Fruit fly (Drosophila melanogaster): ENCODE measurements around the gene zye.
A peak's percentile ranks its signal among the peaks of the same experiment; 100 is the strongest.

zye gene

dm6 chr3L:20413304-20413703, at the start of gene zye:
zye (plus strand) TSS chr3L:20413604.
- TF ChIP-seq noc (tag; optimal IDR thresholded peaks at IDR 0.05): no peak

- no peak for TF ChIP-seq noc (tag; optimal IDR thresholded peaks at IDR 0.05)
Observed at dm6 chr3L:20366074-20366473, 47.3 kb upstream of the zye start.

dm6 chr3L:20366674-20367372, 46.6 kb upstream of the zye start, which contains the start of the genes Toll-9 and in:
Toll-9 (minus strand) TSS chr3L:20366724.
in (plus strand) TSS chr3L:20367198.
- no peak for TF ChIP-seq noc (tag; optimal IDR thresholded peaks at IDR 0.05)

dm6 chr3L:20370013-20370412, 43.4 kb upstream of the zye start, which contains the start of gene CG13247:
CG13247 (plus strand) TSS chr3L:20370313.
- TF ChIP-seq noc (tag; optimal IDR thresholded peaks at IDR 0.05): no peak

DNA sequence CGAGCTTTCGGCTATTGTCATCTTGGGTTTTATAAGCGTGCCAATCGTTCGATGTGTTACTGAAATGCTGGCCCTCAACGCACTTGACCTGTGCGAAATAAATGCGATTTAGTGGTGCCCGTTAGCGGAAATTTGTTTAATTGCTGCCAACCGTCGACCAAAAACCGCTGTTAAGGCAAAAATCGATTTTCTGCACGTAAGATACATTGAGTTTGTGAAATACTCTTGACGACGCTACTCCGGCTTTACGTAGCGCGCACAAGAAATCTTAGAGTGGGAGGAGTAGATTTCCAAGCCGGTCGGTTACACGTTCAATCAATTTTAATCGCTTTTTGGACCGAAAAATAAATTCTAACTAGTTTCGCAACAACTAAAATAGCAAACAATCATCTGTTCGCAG, 37.9 kb upstream of the zye start:
- TF ChIP-seq noc (tag; optimal IDR thresholded peaks at IDR 0.05): no peak

DNA sequence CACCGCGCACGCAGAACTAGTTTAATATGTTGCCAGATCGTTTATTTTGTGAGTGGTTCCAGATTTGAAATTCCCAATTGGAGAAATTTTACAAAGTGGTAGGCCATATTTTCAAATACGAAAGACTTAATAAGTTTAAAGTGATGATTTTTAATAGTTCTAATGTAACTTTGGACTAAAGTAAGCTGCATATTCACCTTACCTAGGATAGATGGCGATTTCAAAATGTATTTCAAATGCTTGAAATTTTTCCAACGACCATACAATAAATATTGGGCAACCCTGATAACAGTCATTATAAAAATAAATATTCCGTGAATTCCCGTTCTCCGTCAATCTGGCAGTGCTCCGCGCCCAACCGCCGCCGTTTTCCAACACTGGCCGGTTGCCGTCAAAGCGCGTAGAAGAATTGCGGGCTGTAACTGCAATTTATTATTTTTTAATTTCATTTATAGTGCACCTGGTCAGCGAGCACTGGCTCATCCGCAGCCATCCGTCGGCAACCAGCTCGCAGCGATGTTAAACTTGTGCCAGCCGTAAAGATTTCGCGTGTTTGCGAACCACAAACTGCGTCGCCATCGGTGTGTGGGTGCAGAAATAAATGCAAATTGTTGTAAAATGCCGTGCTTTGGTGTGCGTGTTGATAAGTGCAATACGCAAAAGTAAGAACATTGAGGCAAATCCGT, 37.4 kb upstream of the zye start, which contains the start of the genes Ide and RhoBTB:
TSS of gene Ide (minus strand) at position 19 of the 686 bp plus-strand sequence.
TSS of gene RhoBTB (plus strand) at position 365 of the 686 bp plus-strand sequence.
- peak; percentile 75 for TF ChIP-seq noc (tag; optimal IDR thresholded peaks at IDR 0.05)

DNA sequence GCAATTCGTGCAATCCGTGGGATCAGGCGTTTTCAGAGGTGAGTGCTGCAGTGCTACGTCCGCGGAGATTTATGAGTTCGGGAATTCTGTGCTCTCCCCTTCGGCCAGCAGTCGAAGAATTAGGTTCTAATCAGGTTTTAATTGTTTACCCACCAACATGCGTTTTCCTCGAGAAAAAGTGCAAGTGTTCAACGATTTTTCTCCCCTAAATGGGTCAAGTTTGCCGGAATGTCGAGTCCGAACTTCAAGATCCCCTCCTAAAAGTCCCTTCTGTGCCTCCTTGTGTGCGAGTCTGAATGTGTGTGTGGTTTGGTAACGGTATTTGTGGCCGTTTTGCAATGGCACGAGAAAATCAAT, 36.9 kb upstream of the zye start:
- no peak for TF ChIP-seq noc (tag; optimal IDR thresholded peaks at IDR 0.05)

- TF ChIP-seq noc (tag; optimal IDR thresholded peaks at IDR 0.05): no peak
Observed at dm6 chr3L:20379496-20379895, 33.9 kb upstream of the zye start.

- peak; percentile 81 for TF ChIP-seq noc (tag; optimal IDR thresholded peaks at IDR 0.05)
Observed at dm6 chr3L:20384086-20384810, 29.2 kb upstream of the zye start, which contains the start of the genes CG5498 and fbl. CG5498 (minus strand) TSS chr3L:20384109. fbl (plus strand) TSS chr3L:20384429.

DNA sequence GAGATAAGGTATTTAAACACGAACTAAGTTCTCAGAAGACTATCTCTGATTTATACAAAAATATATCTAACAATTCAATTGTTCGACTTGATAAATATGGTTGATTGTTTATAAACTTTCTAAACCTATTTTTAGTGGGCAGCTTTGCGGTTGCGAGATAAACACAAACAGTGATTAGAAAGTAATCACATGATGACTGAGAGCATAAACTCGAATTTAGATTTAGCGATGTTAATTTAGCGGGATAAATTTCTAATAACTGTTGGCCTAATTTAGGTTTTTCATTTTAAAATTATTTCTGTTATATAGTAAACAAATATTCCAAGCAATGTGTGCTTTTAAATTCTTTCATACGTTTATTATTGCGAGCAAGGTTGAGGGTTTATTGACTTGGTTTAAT, 28.4 kb upstream of the zye start:
- TF ChIP-seq noc (tag; optimal IDR thresholded peaks at IDR 0.05): no peak

- TF ChIP-seq noc (tag; optimal IDR thresholded peaks at IDR 0.05): peak; percentile 40
Observed at dm6 chr3L:20385408-20385807, 28.0 kb upstream of the zye start.

dm6 chr3L:20385969-20386370, 27.4 kb upstream of the zye start:
- peak; percentile 3 for TF ChIP-seq noc (tag; optimal IDR thresholded peaks at IDR 0.05)

dm6 chr3L:20387038-20387842, 26.2 kb upstream of the zye start:
- peak; percentile 53 for TF ChIP-seq noc (tag; optimal IDR thresholded peaks at IDR 0.05)

- TF ChIP-seq noc (tag; optimal IDR thresholded peaks at IDR 0.05): no peak
Observed at dm6 chr3L:20387843-20388163, 25.6 kb upstream of the zye start.

- peak; percentile 58 for TF ChIP-seq noc (tag; optimal IDR thresholded peaks at IDR 0.05)
Observed at dm6 chr3L:20388983-20389382, 24.4 kb upstream of the zye start.

DNA sequence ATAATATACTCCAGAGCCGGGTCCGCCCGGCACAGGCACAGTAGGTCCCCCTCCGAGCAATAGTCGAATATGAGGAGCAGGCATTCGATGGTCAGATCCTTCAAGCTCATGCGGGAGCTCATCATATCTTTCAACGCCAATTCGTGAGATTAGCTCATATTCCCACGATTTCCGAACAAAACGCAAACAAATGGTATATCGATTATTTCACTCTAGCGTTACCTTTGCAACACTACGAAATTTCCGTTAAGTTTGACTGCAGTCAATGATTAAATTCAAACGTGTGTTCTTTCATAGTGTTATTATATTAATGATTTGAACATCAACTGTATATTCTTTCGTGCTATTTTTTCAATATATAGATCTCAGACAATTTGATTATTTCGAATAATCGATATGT, 20.0 kb upstream of the zye start, which contains the start of gene CG33969:
TSS of gene CG33969 (minus strand) at position 197 of the 400 bp plus-strand sequence.
- no peak for TF ChIP-seq noc (tag; optimal IDR thresholded peaks at IDR 0.05)

Measured in whole organism, larva.